Worm (Caenorhabditis elegans): Measurements from ENCODE around the gene K04C2.8.
A peak's percentile ranks its signal among the peaks of the same experiment; 100 is the strongest.

- TF ChIP-seq nhr-48 (tag; optimal IDR thresholded peaks at IDR 0.05) = peak; percentile 83
- no peak for TF ChIP-seq lin-39 (tag; optimal IDR thresholded peaks at IDR 0.05)
- no peak for TF ChIP-seq nhr-237 (tag; optimal IDR thresholded peaks at IDR 0.05)
- TF ChIP-seq snpc-4 (tag; optimal IDR thresholded peaks at IDR 0.05) = no peak
- TF ChIP-seq nhr-28 (tag; optimal IDR thresholded peaks at IDR 0.05) = peak; percentile 89
- TF ChIP-seq madf-5 (GFP tag; IDR thresholded peaks at IDR 0.05) = no peak
- peak; percentile 65 for TF ChIP-seq mep-1 (tag; optimal IDR thresholded peaks at IDR 0.05)
Measured at ce11 chrIII:6895166-6895565, 25.1 kb downstream of the K04C2.8 start.
